Worm (Caenorhabditis elegans): ENCODE data around the gene C29F7.10.

C29F7.10 gene

ce11 chrX:13421068-13421467, 10.2 kb downstream of the C29F7.10 start:
- TF ChIP-seq attf-6 (GFP tag; IDR thresholded peaks at IDR 0.05), result no peak
- TF ChIP-seq nhr-80 (tag; optimal IDR thresholded peaks at IDR 0.05), result peak; percentile 80
- no peak for TF ChIP-seq ztf-22 (GFP tag; optimal IDR thresholded peaks at IDR 0.05)
- 0 out of 2 replicates have a peak, but pooled peaks have one; percentile 11 for TF ChIP-seq nfyb-1 (GFP tag; IDR thresholded peaks at IDR 0.05)
- TF ChIP-seq madf-6 (GFP tag; IDR thresholded peaks at IDR 0.05), result no peak

ce11 chrX:13419884-13420339, 11.4 kb downstream of the C29F7.10 start, which contains the start of gene C29F7.3:
Gene C29F7.3 (minus strand): TSS chrX:13419934.
- TF ChIP-seq cebp-1 (GFP tag; IDR thresholded peaks at IDR 0.05) (no peak), cebp-1 (tag; optimal IDR thresholded peaks at IDR 0.05) (no peak), atf-7 (tag; optimal IDR thresholded peaks at IDR 0.05) (peak; percentile 23), hmg-1.2 (GFP tag; IDR thresholded peaks at IDR 0.05) (peak; percentile 58; the same call in 1 of the 2 replicates), madf-10 (tag; optimal IDR thresholded peaks at IDR 0.05) (peak; percentile 49), lin-54 (GFP tag; optimal IDR thresholded peaks at IDR 0.05) (no peak), lin-40 (tag; optimal IDR thresholded peaks at IDR 0.05) (peak; percentile 78), unc-62 (GFP tag; optimal IDR thresholded peaks at IDR 0.05) (peak; percentile 46), athp-1 (tag; optimal IDR thresholded peaks at IDR 0.05) (no peak), egl-44 (GFP tag; IDR thresholded peaks at IDR 0.05) (0 out of 2 replicates have a peak, but pooled peaks have one; percentile 12), let-607 (tag; optimal IDR thresholded peaks at IDR 0.05) (peak; percentile 84 to 92), tbp1 (GFP tag; optimal IDR thresholded peaks at IDR 0.05) (peak; percentile 7), somi-1 (GFP tag; optimal IDR thresholded peaks at IDR 0.05) (peak; percentile 16), die-1 (tag; optimal IDR thresholded peaks at IDR 0.05) (no peak), ZK185.1 (tag; optimal IDR thresholded peaks at IDR 0.05; ENCODE audit: poor library complexity, severe bottlenecking) (peak; percentile 20), nhr-80 (tag; optimal IDR thresholded peaks at IDR 0.05) (peak; percentile 95), F23B12.7 (tag; optimal IDR thresholded peaks at IDR 0.05; ENCODE audit: insufficient read depth) (peak; percentile 15), bed-1 (GFP tag; IDR thresholded peaks at IDR 0.05) (no peak), ets-4 (GFP tag; optimal IDR thresholded peaks at IDR 0.05) (peak; percentile 54), ztf-22 (GFP tag; optimal IDR thresholded peaks at IDR 0.05) (peak; percentile 79), dox-1 (GFP tag; IDR thresholded peaks at IDR 0.05) (peak; percentile 58; the same call in 1 of the 2 replicates)

ce11 chrX:13417479-13417878, 13.8 kb downstream of the C29F7.10 start:
- TF ChIP-seq madf-3 (GFP tag; IDR thresholded peaks at IDR 0.05), result no peak
- TF ChIP-seq tbx-9 (tag; optimal IDR thresholded peaks at IDR 0.05; ENCODE audit: borderline replicate concordance), result no peak
- TF ChIP-seq athp-1 (tag; optimal IDR thresholded peaks at IDR 0.05), result no peak
- TF ChIP-seq Y67H2A.10 (GFP tag; conservative IDR thresholded peaks at IDR 0.05), result no peak
- no peak for TF ChIP-seq F52B5.7 (tag; optimal IDR thresholded peaks at IDR 0.05)

ce11 chrX:13415722-13416121, 15.6 kb downstream of the C29F7.10 start, which contains the start of gene C29F7.2:
Gene C29F7.2 (plus strand): TSS chrX:13416078.
- TF ChIP-seq rcor-1 (GFP tag; IDR thresholded peaks at IDR 0.05), result no peak
- peak; percentile 31 for TF ChIP-seq tbp1 (GFP tag; optimal IDR thresholded peaks at IDR 0.05)
- peak; percentile 44 for TF ChIP-seq nhr-80 (tag; optimal IDR thresholded peaks at IDR 0.05)

ce11 chrX:13414974-13415373, 16.3 kb downstream of the C29F7.10 start:
- no peak for TF ChIP-seq F57C9.4 (tag; optimal IDR thresholded peaks at IDR 0.05)
- peak; percentile 44; the same call in 1 of the 2 replicates for TF ChIP-seq nfyb-1 (GFP tag; IDR thresholded peaks at IDR 0.05)
- no peak for TF ChIP-seq sptf-2 (GFP tag; optimal IDR thresholded peaks at IDR 0.05)
- peak; percentile 50; the same call in 1 of the 2 replicates for TF ChIP-seq egl-44 (GFP tag; IDR thresholded peaks at IDR 0.05)
- no peak for TF ChIP-seq ztf-3 (GFP tag; optimal IDR thresholded peaks at IDR 0.05)
- TF ChIP-seq tlf-1 (GFP tag; optimal IDR thresholded peaks at IDR 0.05), result no peak
- TF ChIP-seq zfh-2 (GFP tag; conservative IDR thresholded peaks at IDR 0.05), result no peak
- TF ChIP-seq ceh-100 (GFP tag; IDR thresholded peaks at IDR 0.05), result no peak
- TF ChIP-seq ets-4 (GFP tag; optimal IDR thresholded peaks at IDR 0.05), result no peak
- TF ChIP-seq C06A6.2 (GFP tag; conservative IDR thresholded peaks at IDR 0.05), result no peak
- TF ChIP-seq ztf-22 (GFP tag; optimal IDR thresholded peaks at IDR 0.05), result no peak
- TF ChIP-seq lsl-1 (GFP tag; optimal IDR thresholded peaks at IDR 0.05), result no peak
- TF ChIP-seq ztf-28 (GFP tag; IDR thresholded peaks at IDR 0.05), result no peak
- no peak for TF ChIP-seq aptf-3 (GFP tag; IDR thresholded peaks at IDR 0.05)
- peak; percentile 8 for TF ChIP-seq nhr-80 (tag; optimal IDR thresholded peaks at IDR 0.05)
- peak in 1 of 3 experiments; percentile 20 for TF ChIP-seq lin-35 (GFP tag; optimal IDR thresholded peaks at IDR 0.05)
- TF ChIP-seq ceh-79 (tag; optimal IDR thresholded peaks at IDR 0.05), result peak; percentile 13

Data from whole organism, young adult.